Fruit fly (Drosophila melanogaster) whole organism, embryonic: Measurements from ENCODE around the gene CG7408.
A peak's percentile ranks its signal among the peaks of the same experiment; 100 is the strongest.

Experiments used
- Blimp-1 ChIP-seq: fragments of 200-800 bp; sonication (Bioruptor generic); optimal IDR thresholded peaks from 3 replicates; lab custom pipeline; 2018; ENCODE audit warnings: missing biosample characterization, missing genetic modification characterization, mild to moderate bottlenecking, moderate library complexity, missing genetic modification reagents
- CG11695 ChIP-seq: fragments of 200-800 bp; sonication (Bioruptor generic); IDR thresholded peaks from 3 replicates; pipeline ENCODE4 v1.3.6; 2022; ENCODE audit warnings: missing biosample characterization, missing genetic modification characterization
- CG12942 ChIP-seq: fragments of 200-800 bp; sonication (Bioruptor generic); optimal IDR thresholded peaks from 3 replicates; lab custom pipeline; 2016; ENCODE audit warnings: missing biosample characterization, missing genetic modification characterization
- CG14441 ChIP-seq: fragments of 200-800 bp; sonication (Bioruptor generic); IDR thresholded peaks from 2 replicates; pipeline ENCODE4 v1.3.6; 2022; ENCODE audit warnings: missing biosample characterization, missing genetic modification characterization
- CG14860 ChIP-seq: fragments of 200-800 bp; sonication (Bioruptor generic); IDR thresholded peaks from 3 replicates; pipeline ENCODE4 v1.3.6; 2022; ENCODE audit warnings: missing biosample characterization, missing genetic modification characterization; ENCODE audit not compliant: partially characterized antibody
- CG16779 ChIP-seq: fragments of 200-800 bp; sonication (Bioruptor generic); IDR thresholded peaks from 2 replicates; pipeline ENCODE4 v1.3.6; 2022; ENCODE audit warnings: missing biosample characterization, missing genetic modification characterization
- CG17829 ChIP-seq: fragments of 200-800 bp; optimal IDR thresholded peaks from 2 replicates; lab custom pipeline; 2019; ENCODE audit warnings: missing biosample characterization, mild to moderate bottlenecking, missing genetic modification characterization, moderate library complexity
- CG17912 ChIP-seq: fragments of 200-800 bp; sonication (Bioruptor generic); optimal IDR thresholded peaks from 2 replicates; lab custom pipeline; 2018; ENCODE audit warnings: missing biosample characterization, mild to moderate bottlenecking, missing genetic modification characterization
- CG34376 ChIP-seq: fragments of 200-800 bp; sonication (Bioruptor generic); optimal IDR thresholded peaks from 2 replicates; lab custom pipeline; 2018; ENCODE audit warnings: missing biosample characterization, mild to moderate bottlenecking, missing genetic modification characterization
- CG4360 ChIP-seq: fragments of 200-800 bp; sonication (Bioruptor generic); IDR thresholded peaks from 2 replicates; pipeline ENCODE4 v1.3.6; 2022; ENCODE audit warnings: missing biosample characterization, missing genetic modification characterization
- CG4730 ChIP-seq: fragments of 200-800 bp; sonication (Bioruptor generic); IDR thresholded peaks from 2 replicates; pipeline ENCODE4 v1.3.6; 2022; ENCODE audit warnings: missing biosample characterization, missing genetic modification characterization
- CG5245 ChIP-seq: fragments of 200-800 bp; sonication (Bioruptor generic); optimal IDR thresholded peaks from 3 replicates; lab custom pipeline; 2016; ENCODE audit warnings: missing biosample characterization, missing genetic modification characterization
- CG6765 ChIP-seq: fragments of 200-800 bp; sonication (Bioruptor generic); optimal IDR thresholded peaks from 3 replicates; lab custom pipeline; 2017; ENCODE audit warnings: missing biosample characterization, mild to moderate bottlenecking, missing genetic modification characterization
- CG7271 ChIP-seq: fragments of 200-800 bp; sonication (Bioruptor generic); optimal IDR thresholded peaks from 2 replicates; lab custom pipeline; 2018; ENCODE audit warnings: missing biosample characterization, mild to moderate bottlenecking, missing genetic modification characterization, moderate library complexity
- CG7372 ChIP-seq: fragments of 200-800 bp; sonication (Bioruptor generic); IDR thresholded peaks from 2 replicates; pipeline ENCODE4 v1.3.6; 2022; ENCODE audit warnings: missing biosample characterization, missing genetic modification characterization
- CG7928 ChIP-seq: fragments of 200-800 bp; sonication (Bioruptor generic); optimal IDR thresholded peaks from 2 replicates; lab custom pipeline; 2017; ENCODE audit warnings: missing biosample characterization, mild to moderate bottlenecking, missing genetic modification characterization
- CG8290 ChIP-seq, 3 experiments: fragments of 200-800 bp; sonication (Bioruptor generic); optimal IDR thresholded peaks; 2 replicates each; lab custom pipeline; 2016 to 2019; ENCODE audit warnings: missing biosample characterization in 3 of 3, missing genetic modification characterization in 3 of 3, mild to moderate bottlenecking in 2 of 3, moderate library complexity in 1 of 3
- CG8388 ChIP-seq: fragments of 200-800 bp; sonication (Bioruptor generic); optimal IDR thresholded peaks from 2 replicates; lab custom pipeline; 2019; ENCODE audit warnings: missing biosample characterization, mild to moderate bottlenecking, missing genetic modification characterization, moderate library complexity
- CG9817 ChIP-seq: fragments of 200-800 bp; sonication (Bioruptor generic); optimal IDR thresholded peaks from 2 replicates; lab custom pipeline; 2018; ENCODE audit warnings: missing biosample characterization, mild to moderate bottlenecking, missing genetic modification characterization, moderate library complexity
- CoRest ChIP-seq: fragments of 200-800 bp; sonication (Bioruptor generic); optimal IDR thresholded peaks from 3 replicates; lab custom pipeline; 2018; ENCODE audit warnings: missing biosample characterization, mild to moderate bottlenecking, missing genetic modification characterization, moderate library complexity
- Dref ChIP-seq: fragments of 200-800 bp; sonication (Bioruptor generic); IDR thresholded peaks from 2 replicates; pipeline ENCODE4 v1.3.6; 2022; ENCODE audit warnings: missing biosample characterization, missing genetic modification characterization
- Elba2 ChIP-seq: fragments of 200-800 bp; sonication (Bioruptor generic); optimal IDR thresholded peaks from 3 replicates; lab custom pipeline; 2016; ENCODE audit warnings: missing biosample characterization, missing genetic modification characterization
- Ets65A ChIP-seq: fragments of 200-800 bp; sonication (Bioruptor generic); peaks from one replicate; lab custom pipeline; 2016; ENCODE audit warnings: missing biosample characterization, missing genetic modification characterization
- Hr39 ChIP-seq: fragments of >200 bp; optimal IDR thresholded peaks from 2 replicates; lab custom pipeline; 2017
- Hr51 ChIP-seq, 2 experiments: fragments of 200-800 bp; sonication (Bioruptor generic); optimal IDR thresholded peaks; 2 replicates in 1 of 2; 3 replicates in 1 of 2; lab custom pipeline; 2016 to 2018; ENCODE audit warnings: missing biosample characterization in 2 of 2, missing genetic modification characterization in 2 of 2, mild to moderate bottlenecking in 1 of 2, moderate library complexity in 1 of 2
- Hsf ChIP-seq: fragments of 200-800 bp; sonication (Bioruptor generic); optimal IDR thresholded peaks from 3 replicates; lab custom pipeline; 2016; ENCODE audit warnings: missing biosample characterization, missing genetic modification characterization
- MTF-1 ChIP-seq: fragments of 200-800 bp; sonication (Bioruptor generic); optimal IDR thresholded peaks from 2 replicates; lab custom pipeline; 2018; ENCODE audit warnings: missing biosample characterization, mild to moderate bottlenecking, missing genetic modification characterization, borderline replicate concordance
- Mes4 ChIP-seq: fragments of 200-800 bp; sonication (Bioruptor generic); optimal IDR thresholded peaks from 2 replicates; lab custom pipeline; 2016; ENCODE audit warnings: missing biosample characterization, missing genetic modification characterization
- Scr ChIP-seq: fragments of 200-800 bp; sonication (Bioruptor generic); IDR thresholded peaks from 2 replicates; pipeline ENCODE4 v1.3.6; 2022; ENCODE audit warnings: missing biosample characterization, missing genetic modification characterization; ENCODE audit not compliant: partially characterized antibody
- ash1 ChIP-seq: fragments of 200-800 bp; sonication (Bioruptor generic); optimal IDR thresholded peaks from 2 replicates; lab custom pipeline; 2018; ENCODE audit warnings: missing biosample characterization, mild to moderate bottlenecking, missing genetic modification characterization
- bcd ChIP-seq: fragments of 200-800 bp; sonication (Bioruptor generic); optimal IDR thresholded peaks from 2 replicates; lab custom pipeline; 2017; ENCODE audit warnings: missing biosample characterization, mild to moderate bottlenecking, missing genetic modification characterization
- chif ChIP-seq, 2 experiments: fragments of 200-800 bp; sonication (Bioruptor generic); optimal IDR thresholded peaks; 3 replicates each; lab custom pipeline; 2016; ENCODE audit warnings: missing biosample characterization in 2 of 2, missing genetic modification characterization in 2 of 2
- crc ChIP-seq: fragments of 200-800 bp; sonication (Bioruptor generic); optimal IDR thresholded peaks from 2 replicates; lab custom pipeline; 2016; ENCODE audit warnings: missing biosample characterization, missing genetic modification characterization
- dimm ChIP-seq: fragments of 200-800 bp; sonication (Bioruptor generic); IDR thresholded peaks from 2 replicates; pipeline ENCODE4 v1.3.6; 2022; ENCODE audit warnings: missing biosample characterization, missing genetic modification characterization
- dm ChIP-seq: fragments of 200-800 bp; sonication (Bioruptor generic); optimal IDR thresholded peaks from 3 replicates; lab custom pipeline; 2016; ENCODE audit warnings: missing biosample characterization, missing genetic modification characterization
- emc ChIP-seq: fragments of 200-800 bp; sonication (Bioruptor generic); optimal IDR thresholded peaks from 2 replicates; lab custom pipeline; 2016; ENCODE audit warnings: missing biosample characterization, missing genetic modification characterization
- hkb ChIP-seq, 2 experiments: fragments of 200-800 bp in 1 of 2; fragments of >200 bp in 1 of 2; sonication (Bioruptor generic) in 1 of 2; IDR thresholded peaks in 1 of 2; optimal IDR thresholded peaks in 1 of 2; 2 replicates each; pipeline versions ENCODE4 v1.3.6 to Lab custom; 2017 to 2022; ENCODE audit warnings: missing biosample characterization in 1 of 2, missing genetic modification characterization in 1 of 2
- hth ChIP-seq: fragments of >200 bp; optimal IDR thresholded peaks from 2 replicates; lab custom pipeline; 2017; ENCODE audit warnings: inconsistent platforms
- inv ChIP-seq: fragments of 200-800 bp; sonication (Bioruptor generic); IDR thresholded peaks from 2 replicates; pipeline ENCODE4 v1.3.6; 2022; ENCODE audit warnings: missing biosample characterization, missing genetic modification characterization; ENCODE audit not compliant: partially characterized antibody
- jigr1 ChIP-seq: fragments of 200-800 bp; sonication (Bioruptor generic); IDR thresholded peaks from 3 replicates; pipeline ENCODE4 v1.3.6; 2022; ENCODE audit warnings: missing biosample characterization, missing genetic modification characterization
- jumu ChIP-seq: fragments of 200-800 bp; sonication (Bioruptor generic); optimal IDR thresholded peaks from 3 replicates; lab custom pipeline; 2016; ENCODE audit warnings: missing biosample characterization, missing genetic modification characterization
- lbe ChIP-seq: fragments of 200-800 bp; sonication (Bioruptor generic); optimal IDR thresholded peaks from 2 replicates; lab custom pipeline; 2016; ENCODE audit warnings: missing biosample characterization, mild to moderate bottlenecking, missing genetic modification characterization
- pan ChIP-seq, 4 experiments: fragments of >200 bp in 3 of 4; fragments of 200-800 bp in 1 of 4; sonication (Bioruptor generic) in 1 of 4; optimal IDR thresholded peaks in 3 of 4; IDR thresholded peaks in 1 of 4; 2 replicates each; pipeline versions ENCODE4 v1.3.6 to Lab custom; 2017 to 2022; ENCODE audit warnings: missing biosample characterization in 2 of 4, missing genetic modification characterization in 2 of 4, mixed read lengths in 1 of 4
- pfk ChIP-seq: fragments of 200-800 bp; sonication (Bioruptor generic); optimal IDR thresholded peaks from 2 replicates; lab custom pipeline; 2018; ENCODE audit warnings: missing biosample characterization, mild to moderate bottlenecking, missing genetic modification characterization, moderate library complexity
- phol ChIP-seq: fragments of 200-800 bp; sonication (Bioruptor generic); optimal IDR thresholded peaks from 3 replicates; lab custom pipeline; 2018; ENCODE audit warnings: missing biosample characterization, mild to moderate bottlenecking, missing genetic modification characterization, moderate library complexity
- toy ChIP-seq: fragments of 200-800 bp; sonication (Bioruptor generic); IDR thresholded peaks from 2 replicates; pipeline ENCODE4 v1.3.6; 2022; ENCODE audit warnings: missing biosample characterization, missing genetic modification characterization
- trh ChIP-seq: fragments of 200-800 bp; sonication (Bioruptor generic); optimal IDR thresholded peaks from 2 replicates; lab custom pipeline; 2016; ENCODE audit warnings: missing biosample characterization, missing genetic modification characterization
- tx ChIP-seq: fragments of 200-800 bp; sonication (Bioruptor generic); optimal IDR thresholded peaks from 2 replicates; lab custom pipeline; 2016; ENCODE audit warnings: missing biosample characterization, missing genetic modification characterization
- vvl ChIP-seq: fragments of 200-800 bp; sonication (Bioruptor generic); IDR thresholded peaks from 2 replicates; pipeline ENCODE4 v1.3.6; 2022; ENCODE audit warnings: missing biosample characterization, missing genetic modification characterization

CG7408 gene

DNA sequence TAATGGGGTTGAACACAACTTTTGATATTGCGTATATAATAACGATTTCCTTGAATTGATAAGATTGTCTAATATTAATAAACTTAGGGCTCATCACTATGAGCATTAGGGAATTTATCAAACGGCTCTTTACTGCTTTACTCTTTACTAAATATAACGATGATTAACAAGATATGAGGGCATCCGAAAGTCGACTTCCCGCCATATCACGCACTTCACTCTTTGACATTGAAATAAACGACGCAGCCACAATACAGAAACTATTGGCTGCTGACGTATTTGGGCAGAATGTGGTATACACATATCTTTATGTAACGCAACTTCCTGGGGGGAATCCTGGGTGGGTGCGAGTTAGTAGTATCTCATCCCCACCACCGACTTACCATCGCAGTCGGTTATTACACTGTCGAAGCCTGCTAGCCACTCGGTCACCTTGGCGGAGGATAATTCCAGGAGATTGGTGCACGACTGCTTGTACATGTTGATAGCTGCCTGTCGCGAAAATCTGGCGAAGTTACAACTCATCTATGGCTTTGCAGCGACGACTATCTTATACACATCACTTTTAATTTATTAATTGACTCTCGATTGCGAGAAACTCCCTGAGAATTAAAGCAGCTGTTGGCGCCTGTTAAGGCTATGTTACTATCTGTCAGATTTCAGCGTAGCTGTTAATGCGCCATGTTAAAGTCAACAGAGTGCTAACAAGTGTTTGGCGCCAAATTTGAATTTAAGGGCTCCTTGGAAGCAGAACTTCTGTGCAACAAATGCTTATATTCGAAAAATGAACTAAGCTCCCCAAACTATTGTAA is 35.8 kb upstream of the CG7408 start, which contains the start of gene CG5567 (continued):
- TF ChIP-seq CG7928 (peak; percentile 10), CG14860 (GFP tag; lab: Robert Waterston, UW) (no peak), Hr39 (no peak), emc (no peak), Hr51 (GFP tag; optimal IDR thresholded peaks at IDR 0.05; lab: Kevin White, UChicago) (peak in 1 of 2 experiments; percentile 10), dimm (GFP tag; lab: Robert Waterston, UW) (no peak), hkb (optimal IDR thresholded peaks at IDR 0.05; lab: Kevin White, UChicago) (no peak), hkb (GFP tag; IDR thresholded peaks at IDR 0.05; lab: Robert Waterston, UW) (no peak), CG4360 (GFP tag; lab: Robert Waterston, UW) (no peak), toy (GFP tag; lab: Robert Waterston, UW) (no peak), CG9817 (tag; lab: Kevin White, UChicago) (no peak), CG8290 (GFP tag; optimal IDR thresholded peaks at IDR 0.05; lab: Kevin White, UChicago) (no peak), CG8290 (tag; optimal IDR thresholded peaks at IDR 0.05; lab: Kevin White, UChicago) (peak in 1 of 2 experiments; percentile 33), hth (lab: Kevin White, UChicago) (no peak), CG8388 (GFP tag; lab: Kevin White, UChicago) (no peak), CoRest (tag; lab: Kevin White, UChicago) (peak; percentile 14), bcd (GFP tag; lab: Kevin White, UChicago) (peak; percentile 2), jigr1 (GFP tag; lab: Robert Waterston, UW) (no peak), CG16779 (GFP tag; lab: Robert Waterston, UW) (no peak), CG11695 (GFP tag; lab: Robert Waterston, UW) (peak; percentile 46; the same call in 1 of the 3 replicates), Ets65A (no peak), Blimp-1 (GFP tag; lab: Kevin White, UChicago) (no peak), jumu (GFP tag; lab: Kevin White, UChicago) (no peak), ash1 (GFP tag; lab: Kevin White, UChicago) (no peak), phol (tag; lab: Kevin White, UChicago) (peak; percentile 2), CG7372 (GFP tag; lab: Robert Waterston, UW) (no peak), inv (GFP tag; lab: Robert Waterston, UW) (no peak), pan (optimal IDR thresholded peaks at IDR 0.05; lab: Kevin White, UChicago) (no peak), pan (GFP tag; optimal IDR thresholded peaks at IDR 0.05 in 1 of 2, IDR thresholded peaks at IDR 0.05 in 1 of 2) (peak in 1 of 2 experiments; percentile 45), dm (no peak), CG4730 (GFP tag; lab: Robert Waterston, UW) (no peak), lbe (GFP tag; lab: Kevin White, UChicago) (no peak), MTF-1 (no peak), Hsf (no peak), Scr (GFP tag; lab: Robert Waterston, UW) (no peak), CG17829 (tag; lab: Kevin White, UChicago) (no peak), pfk (GFP tag; lab: Kevin White, UChicago) (no peak), CG5245 (GFP tag; lab: Kevin White, UChicago) (no peak), CG34376 (GFP tag; lab: Kevin White, UChicago) (peak; percentile 47), CG6765 (GFP tag; lab: Kevin White, UChicago) (no peak), chif (GFP tag; optimal IDR thresholded peaks at IDR 0.05; lab: Kevin White, UChicago) (no peak), CG7271 (tag; lab: Kevin White, UChicago) (no peak), vvl (GFP tag; lab: Robert Waterston, UW) (no peak), CG14441 (no peak), crc (GFP tag; lab: Kevin White, UChicago) (no peak), Mes4 (GFP tag; lab: Kevin White, UChicago) (no peak), Elba2 (no peak), CG17912 (no peak), CG12942 (no peak), trh (no peak), Dref (GFP tag; lab: Robert Waterston, UW) (no peak), tx (no peak)
